Fruit fly (Drosophila melanogaster): ENCODE measurements around the gene hgo.

hgo gene

DNA sequence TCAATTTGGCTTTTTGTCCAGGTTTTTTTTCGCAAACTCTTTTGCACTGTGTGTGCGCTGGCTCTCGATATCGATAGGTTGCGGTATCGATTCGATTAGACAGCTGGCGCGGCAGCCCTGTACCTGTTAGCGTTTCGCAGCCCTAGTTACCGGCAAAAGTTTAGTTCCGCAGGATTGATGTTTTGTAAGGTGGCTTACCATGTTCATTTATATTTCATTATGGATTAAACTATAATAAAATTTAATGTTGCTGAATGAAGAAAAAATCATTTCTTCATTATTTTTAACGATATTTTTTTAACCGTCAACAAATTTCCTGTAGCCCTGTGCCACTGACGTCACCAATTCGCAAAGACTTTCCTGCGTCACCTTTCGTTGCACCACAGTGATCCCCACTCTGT is 29.6 kb upstream of the hgo start, which contains the start of gene Reps:
Gene Reps, minus strand, starts transcription at position 84 of the 401 bp plus-strand sequence.
- no peak for TF ChIP-seq usp (GFP tag; optimal IDR thresholded peaks at IDR 0.05)
- peak; percentile 97 for TF ChIP-seq br (GFP tag; optimal IDR thresholded peaks at IDR 0.05)
- peak; percentile 88 for TF ChIP-seq CG32264 (GFP tag; optimal IDR thresholded peaks at IDR 0.05)
- peak; percentile 79 for TF ChIP-seq Rel (GFP tag; optimal IDR thresholded peaks at IDR 0.05)
- peak; percentile 88 for TF ChIP-seq Rel (tag; optimal IDR thresholded peaks at IDR 0.05)
- no peak for TF ChIP-seq tai (GFP tag; optimal IDR thresholded peaks at IDR 0.05)
- TF ChIP-seq rgr (GFP tag; optimal IDR thresholded peaks at IDR 0.05) = peak; percentile 98
- no peak for TF ChIP-seq pan (optimal IDR thresholded peaks at IDR 0.05)
- TF ChIP-seq Jra (GFP tag; optimal IDR thresholded peaks at IDR 0.05) = peak; percentile 97
- peak; percentile 97 for TF ChIP-seq CG9705 (GFP tag; optimal IDR thresholded peaks at IDR 0.05)
- peak; percentile 97 for TF ChIP-seq Hnf4 (GFP tag; optimal IDR thresholded peaks at IDR 0.05)
- peak; percentile 93 for TF ChIP-seq sage (GFP tag; optimal IDR thresholded peaks at IDR 0.05)
- peak; percentile 90 for TF ChIP-seq GATAd (GFP tag; optimal IDR thresholded peaks at IDR 0.05)
- TF ChIP-seq dl (GFP tag; optimal IDR thresholded peaks at IDR 0.05; ENCODE audit: insufficient read depth in 1 of 2, partially characterized antibody in 2 of 2) = no peak
- TF ChIP-seq CrebA (GFP tag; optimal IDR thresholded peaks at IDR 0.05; ENCODE audit: borderline replicate concordance) = no peak
- peak; percentile 98 for TF ChIP-seq HLH106 (tag; optimal IDR thresholded peaks at IDR 0.05)
- no peak for TF ChIP-seq Vsx2 (GFP tag; optimal IDR thresholded peaks at IDR 0.05; ENCODE audit: partially characterized antibody)
- peak; percentile 97 for TF ChIP-seq woc (GFP tag; optimal IDR thresholded peaks at IDR 0.05)
- peak; percentile 98 for TF ChIP-seq h (GFP tag; optimal IDR thresholded peaks at IDR 0.05)
- no peak for TF ChIP-seq N (GFP tag; optimal IDR thresholded peaks at IDR 0.05)
- TF ChIP-seq lola (GFP tag; optimal IDR thresholded peaks at IDR 0.05) = no peak
- TF ChIP-seq Hr78 (GFP tag; optimal IDR thresholded peaks at IDR 0.05) = no peak
- TF ChIP-seq ey (GFP tag; optimal IDR thresholded peaks at IDR 0.05) = peak; percentile 97
- TF ChIP-seq Sp1 (GFP tag; optimal IDR thresholded peaks at IDR 0.05) = peak; percentile 97
- peak; percentile 97 for TF ChIP-seq fru (GFP tag; optimal IDR thresholded peaks at IDR 0.05)
- no peak for TF ChIP-seq Dfd (GFP tag; optimal IDR thresholded peaks at IDR 0.05)
- TF ChIP-seq brk (GFP tag; optimal IDR thresholded peaks at IDR 0.05) = no peak
- peak; percentile 87 for TF ChIP-seq Mio (GFP tag; optimal IDR thresholded peaks at IDR 0.05)
- TF ChIP-seq Myc (optimal IDR thresholded peaks at IDR 0.05) = no peak
- TF ChIP-seq psq (GFP tag; optimal IDR thresholded peaks at IDR 0.05) = peak; percentile 95
- TF ChIP-seq Abd-B (GFP tag; optimal IDR thresholded peaks at IDR 0.05) = no peak
- TF ChIP-seq Dif (GFP tag; optimal IDR thresholded peaks at IDR 0.05; ENCODE audit: partially characterized antibody) = no peak
- TF ChIP-seq dmrt93B (GFP tag; optimal IDR thresholded peaks at IDR 0.05) = peak; percentile 98
- peak; percentile 94 for TF ChIP-seq Hr83 (GFP tag; optimal IDR thresholded peaks at IDR 0.05; ENCODE audit: poor library complexity, severe bottlenecking)
- peak; percentile 83 to 99 for TF ChIP-seq foxo (GFP tag; optimal IDR thresholded peaks at IDR 0.05)
- peak; percentile 87 for TF ChIP-seq jim (GFP tag; optimal IDR thresholded peaks at IDR 0.05)
- TF ChIP-seq OdsH (GFP tag; optimal IDR thresholded peaks at IDR 0.05) = peak; percentile 97
- peak; percentile 98 for TF ChIP-seq sv (GFP tag; optimal IDR thresholded peaks at IDR 0.05)
- TF ChIP-seq dsf (GFP tag; optimal IDR thresholded peaks at IDR 0.05; ENCODE audit: borderline replicate concordance) = peak; percentile 94

DNA sequence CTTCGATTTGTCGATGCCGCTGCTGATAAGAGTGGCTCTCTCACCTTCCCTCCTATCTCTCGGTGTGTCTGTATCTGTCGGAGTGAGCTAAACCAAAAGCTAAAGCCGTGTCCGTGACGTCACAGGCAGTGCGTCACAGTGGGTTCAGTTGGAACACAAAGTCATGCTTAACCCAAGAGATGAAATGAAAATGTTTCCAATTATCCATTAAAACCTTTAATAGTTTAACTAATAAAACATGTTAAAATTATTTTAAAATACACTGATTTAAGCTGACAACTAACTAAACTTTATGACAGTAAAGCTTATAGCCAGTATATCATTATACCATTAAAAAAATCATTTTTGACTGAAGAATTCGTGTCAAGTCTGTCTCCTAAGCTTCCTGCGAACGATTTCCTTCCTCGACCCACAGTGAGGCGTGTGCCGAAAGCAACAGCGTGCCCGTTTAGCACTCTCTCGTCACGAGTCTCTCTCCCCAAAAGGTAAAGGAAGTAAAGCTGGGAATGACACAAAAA is 23.1 kb upstream of the hgo start, which contains the start of gene Idua:
Gene Idua, minus strand, starts transcription at position 51 of the 518 bp plus-strand sequence.
- TF ChIP-seq CG9705 (GFP tag; optimal IDR thresholded peaks at IDR 0.05) (no peak), HLH106 (tag; optimal IDR thresholded peaks at IDR 0.05) (peak; percentile 75), ey (GFP tag; optimal IDR thresholded peaks at IDR 0.05) (peak; percentile 76), GATAd (GFP tag; optimal IDR thresholded peaks at IDR 0.05) (no peak), Abd-B (GFP tag; optimal IDR thresholded peaks at IDR 0.05) (no peak), jim (GFP tag; optimal IDR thresholded peaks at IDR 0.05) (no peak), Jra (GFP tag; optimal IDR thresholded peaks at IDR 0.05) (peak; percentile 47), Hr83 (GFP tag; optimal IDR thresholded peaks at IDR 0.05; ENCODE audit: poor library complexity, severe bottlenecking) (no peak), lola (GFP tag; optimal IDR thresholded peaks at IDR 0.05) (no peak), psq (GFP tag; optimal IDR thresholded peaks at IDR 0.05) (peak; percentile 63), OdsH (GFP tag; optimal IDR thresholded peaks at IDR 0.05) (peak; percentile 79), CG32264 (GFP tag; optimal IDR thresholded peaks at IDR 0.05) (no peak), Hr78 (GFP tag; optimal IDR thresholded peaks at IDR 0.05) (no peak), Rel (GFP tag; optimal IDR thresholded peaks at IDR 0.05) (peak; percentile 16), Rel (tag; optimal IDR thresholded peaks at IDR 0.05) (no peak), N (GFP tag; optimal IDR thresholded peaks at IDR 0.05) (no peak), sv (GFP tag; optimal IDR thresholded peaks at IDR 0.05) (peak; percentile 35), br (GFP tag; optimal IDR thresholded peaks at IDR 0.05) (no peak), Sp1 (GFP tag; optimal IDR thresholded peaks at IDR 0.05) (peak; percentile 81)
